Worm (Caenorhabditis elegans): ENCODE results near the gene K07F5.22.

DNA sequence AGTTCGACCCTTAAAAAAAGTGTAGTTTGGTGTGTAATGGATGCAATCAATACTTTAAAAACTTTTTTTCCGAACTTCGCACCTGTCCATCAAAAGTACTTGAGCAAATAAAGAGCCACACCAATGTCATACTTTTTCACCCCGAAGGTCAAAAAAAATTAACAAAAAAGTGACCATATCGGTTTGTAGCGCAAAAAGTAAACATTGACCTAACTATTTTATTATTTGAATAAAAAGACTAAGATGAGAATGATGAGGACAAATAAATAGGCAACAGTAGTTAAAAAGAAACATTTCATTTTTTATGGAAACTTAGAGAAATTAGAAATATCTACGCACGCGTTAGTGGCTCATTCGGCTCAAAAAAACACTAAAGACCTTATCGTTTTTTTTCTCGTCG, 4.5 kb downstream of the K07F5.22 start:
- TF ChIP-seq nhr-77 (tag; optimal IDR thresholded peaks at IDR 0.05) (no peak), lin-39 (tag; optimal IDR thresholded peaks at IDR 0.05) (no peak), fos-1 (tag; optimal IDR thresholded peaks at IDR 0.05) (no peak), unc-62 (GFP tag; optimal IDR thresholded peaks at IDR 0.05 in 1 of 2) (no peak), unc-62 (tag; optimal IDR thresholded peaks at IDR 0.05) (no peak), zfp-3 (GFP tag; conservative IDR thresholded peaks at IDR 0.05) (no peak), nhr-42 (GFP tag; IDR thresholded peaks at IDR 0.05) (no peak), nhr-237 (tag; optimal IDR thresholded peaks at IDR 0.05) (no peak), arid-1 (GFP tag; conservative IDR thresholded peaks at IDR 0.05) (no peak), ces-1 (GFP tag; optimal IDR thresholded peaks at IDR 0.05) (no peak), egl-27 (tag; optimal IDR thresholded peaks at IDR 0.05) (no peak), gei-8 (GFP tag; optimal IDR thresholded peaks at IDR 0.05) (no peak), lin-38 (GFP tag; IDR thresholded peaks at IDR 0.05) (no peak), nhr-48 (tag; optimal IDR thresholded peaks at IDR 0.05) (no peak)

Data from whole organism, L4 larva.